Worm (Caenorhabditis elegans) whole organism, L4/young adult: ENCODE data around the gene C08E3.15.
"Not testable (repeated sequence)": the region's sequence is repeated elsewhere in the genome, so short reads cannot be mapped to it uniquely, and the experiment has no call there.

ENCODE experiments used
- W03F9.2 ChIP-seq: fragments of 150-350 bp; optimal IDR thresholded peaks from 2 replicates; lab custom pipeline; 2014; ENCODE audit warnings: missing biosample characterization, missing genetic modification characterization
- dao-5 ChIP-seq: sonication (generic microtip); optimal IDR thresholded peaks from 2 replicates; lab custom pipeline; 2016; ENCODE audit warnings: missing genotype, missing genetic modification characterization, moderate library complexity, missing compliant biosample characterization
- him-1 ChIP-seq: sonication (generic microtip); optimal IDR thresholded peaks from 2 replicates; lab custom pipeline; 2016; ENCODE audit warnings: missing genotype, missing genetic modification reagents, missing genetic modification characterization, missing compliant biosample characterization

The C08E3.15 gene

DNA sequence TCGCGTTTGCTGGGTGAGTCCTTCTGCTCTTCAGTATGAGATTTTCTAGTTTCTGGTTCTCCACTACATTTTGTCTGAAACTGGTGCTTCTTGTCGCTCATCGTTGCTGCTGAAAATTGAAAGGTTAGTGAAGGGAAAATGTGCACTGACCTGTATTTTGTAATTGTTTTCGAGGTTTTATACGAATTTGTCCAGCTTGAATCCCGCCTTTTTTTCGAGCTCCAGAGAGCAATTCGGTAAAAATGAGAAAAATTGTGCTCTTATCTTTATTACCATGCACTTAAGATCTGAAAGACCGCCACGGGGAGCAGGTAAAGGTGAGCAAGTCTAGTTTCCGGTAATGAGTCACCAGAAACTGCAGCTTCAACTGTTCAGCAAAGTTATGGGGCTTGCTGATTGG lies at the start of gene C08E3.15:
C08E3.15 (minus strand) TSS at position 101 of the 400 bp plus-strand sequence.
- TF ChIP-seq dao-5, him-1, W03F9.2 (tag; lab: Kevin White, UChicago): not testable (repeated sequence)

DNA sequence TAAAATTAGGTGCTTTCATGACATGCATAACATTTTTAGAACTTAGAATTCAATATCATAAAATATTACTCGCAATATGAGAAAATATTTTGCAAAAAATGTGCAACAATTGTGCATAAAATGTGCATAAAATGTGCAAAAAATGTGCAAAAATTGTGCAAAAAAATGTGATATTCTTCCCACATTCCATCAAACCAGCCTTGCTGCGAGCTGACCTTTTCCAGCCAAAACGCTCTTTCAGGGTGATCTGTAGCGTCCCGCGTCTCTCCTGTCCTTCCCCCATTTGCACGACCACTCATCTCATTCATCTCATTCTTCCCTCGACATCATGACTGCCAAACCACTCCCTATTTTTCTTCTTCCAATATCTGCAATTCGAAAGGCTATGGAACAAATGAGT lies 48.4 kb upstream of the C08E3.15 start, which contains the start of gene fbxb-17:
fbxb-17 (plus strand) TSS at position 301 of the 400 bp plus-strand sequence.
- TF ChIP-seq him-1 (tag; lab: Kevin White, UChicago) (no peak), W03F9.2 (tag; lab: Kevin White, UChicago) (no peak), dao-5 (tag; lab: Kevin White, UChicago) (no peak)

DNA sequence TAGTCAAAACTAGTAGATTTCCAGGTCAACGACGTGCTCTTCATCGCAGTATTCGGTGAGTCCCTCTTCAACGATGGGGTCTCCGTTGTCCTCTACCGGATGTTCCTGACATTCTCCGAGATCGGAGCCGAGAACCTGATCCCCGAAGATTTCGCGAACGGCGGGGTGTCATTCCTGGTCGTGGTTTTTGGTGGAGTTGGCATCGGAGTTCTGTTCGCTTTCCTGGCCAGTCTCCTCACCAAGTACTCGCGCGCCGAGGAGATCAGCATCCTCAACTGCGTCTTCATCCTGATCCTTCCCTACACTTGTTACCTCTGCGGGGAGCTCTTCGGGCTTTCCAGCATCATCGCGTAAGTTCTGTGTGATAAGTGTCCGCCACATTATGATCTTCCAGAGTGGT lies 45.0 kb upstream of the C08E3.15 start:
- TF ChIP-seq him-1 (tag; lab: Kevin White, UChicago) (no peak), dao-5 (tag; lab: Kevin White, UChicago) (no peak), W03F9.2 (tag; lab: Kevin White, UChicago) (no peak)

DNA sequence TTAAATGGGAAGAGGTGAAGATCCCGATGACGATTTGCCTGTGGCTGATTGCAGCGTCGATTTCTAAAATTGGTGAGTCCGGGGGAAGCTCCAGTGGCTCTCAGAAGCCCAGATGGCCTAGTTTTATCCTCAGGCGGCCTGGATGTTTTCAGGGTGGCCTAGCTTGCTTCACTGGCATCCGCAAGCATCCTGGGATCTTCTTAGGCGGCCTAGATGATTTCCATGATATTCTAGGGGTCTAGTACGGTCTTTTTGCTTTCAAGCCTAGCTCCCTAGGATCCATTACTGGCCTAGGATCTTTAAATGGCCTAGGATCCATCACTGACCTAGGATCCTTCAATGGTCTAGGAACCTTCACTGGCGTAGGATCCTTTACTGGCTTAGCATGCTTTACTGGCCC lies 43.3 kb upstream of the C08E3.15 start:
- TF ChIP-seq W03F9.2 (tag; lab: Kevin White, UChicago) (no peak), him-1 (tag; lab: Kevin White, UChicago) (no peak), dao-5 (tag; lab: Kevin White, UChicago) (no peak)

DNA sequence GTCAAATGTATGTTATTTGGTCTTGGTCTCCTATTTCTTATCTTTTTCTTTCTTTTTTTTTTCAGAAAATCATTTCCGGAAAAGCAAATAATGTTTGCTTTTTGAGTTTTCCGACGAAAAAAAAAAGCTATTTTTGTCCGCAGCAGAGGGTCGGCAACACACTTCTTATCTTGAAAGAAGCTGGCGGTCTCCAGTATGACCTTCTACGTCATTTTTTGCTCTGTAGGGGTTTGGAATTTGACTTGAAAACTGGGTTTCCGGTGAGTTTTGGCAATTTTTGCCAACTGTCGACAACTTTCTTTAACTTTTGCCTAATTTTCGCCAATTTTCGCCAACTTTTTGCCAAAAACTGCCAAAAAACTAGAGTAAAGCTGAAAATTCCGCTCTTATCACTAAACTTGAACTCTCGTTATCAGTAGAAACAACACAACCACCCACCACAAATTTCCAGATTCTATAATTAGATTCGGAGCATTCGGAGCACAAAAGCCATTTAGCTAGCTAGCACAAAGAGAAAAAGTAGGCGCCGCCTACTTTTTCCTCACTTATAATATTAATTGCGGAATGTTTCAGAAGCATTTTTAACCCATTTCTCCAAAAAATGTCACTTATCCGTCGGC lies 42.7 kb upstream of the C08E3.15 start, which contains the start of gene nhx-6:
nhx-6 (plus strand) TSS at position 570 of the 620 bp plus-strand sequence.
- no peak for TF ChIP-seq dao-5 (tag; lab: Kevin White, UChicago)
- TF ChIP-seq W03F9.2 (tag; lab: Kevin White, UChicago): no peak
- no peak for TF ChIP-seq him-1 (tag; lab: Kevin White, UChicago)

DNA sequence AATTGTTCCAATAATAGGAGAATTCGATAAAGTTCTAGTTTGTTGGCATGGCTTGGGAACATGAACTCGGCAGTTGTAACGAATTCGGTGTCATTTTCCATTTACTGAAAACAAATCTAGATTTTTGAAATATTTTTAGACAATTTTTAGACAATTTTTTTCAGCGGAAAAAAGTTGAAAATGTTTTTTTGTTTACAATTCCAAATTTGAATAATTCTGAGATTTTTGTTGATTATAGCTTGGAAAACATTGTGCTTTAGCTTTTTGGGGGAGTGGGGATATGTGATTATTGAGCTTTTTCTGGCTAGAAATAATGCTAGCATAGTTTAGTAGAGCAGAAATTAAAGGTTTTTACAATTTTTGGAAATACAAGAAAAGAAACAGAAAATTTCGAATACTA lies 41.2 kb upstream of the C08E3.15 start, which contains the start of gene srw-97:
srw-97 (minus strand) TSS at position 101 of the 400 bp plus-strand sequence.
- no peak for TF ChIP-seq W03F9.2 (tag; lab: Kevin White, UChicago)
- no peak for TF ChIP-seq dao-5 (tag; lab: Kevin White, UChicago)
- no peak for TF ChIP-seq him-1 (tag; lab: Kevin White, UChicago)

DNA sequence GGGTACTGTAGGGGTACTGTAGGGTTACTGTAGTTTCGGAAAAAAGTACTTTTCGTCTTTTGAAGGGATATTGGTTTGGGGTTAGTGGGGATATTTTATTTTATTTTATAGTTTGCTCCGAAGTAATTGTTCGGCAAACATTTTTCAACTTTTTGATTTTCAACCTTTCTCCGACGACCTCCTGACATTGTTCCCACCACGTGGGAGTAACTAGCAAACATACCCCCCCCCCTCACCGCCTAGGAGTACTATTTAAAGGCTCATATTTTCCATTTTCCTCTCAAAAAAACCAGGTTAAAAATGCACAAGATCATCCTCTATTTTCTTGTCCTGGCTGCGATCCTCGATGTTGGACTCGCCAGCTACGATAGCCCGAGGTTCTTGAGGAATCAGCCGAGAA lies 38.3 kb upstream of the C08E3.15 start, which contains the start of gene srlf-29:
srlf-29 (plus strand) TSS at position 301 of the 400 bp plus-strand sequence.
- TF ChIP-seq dao-5 (tag; lab: Kevin White, UChicago) (no peak), him-1 (tag; lab: Kevin White, UChicago) (no peak), W03F9.2 (tag; lab: Kevin White, UChicago) (no peak)

DNA sequence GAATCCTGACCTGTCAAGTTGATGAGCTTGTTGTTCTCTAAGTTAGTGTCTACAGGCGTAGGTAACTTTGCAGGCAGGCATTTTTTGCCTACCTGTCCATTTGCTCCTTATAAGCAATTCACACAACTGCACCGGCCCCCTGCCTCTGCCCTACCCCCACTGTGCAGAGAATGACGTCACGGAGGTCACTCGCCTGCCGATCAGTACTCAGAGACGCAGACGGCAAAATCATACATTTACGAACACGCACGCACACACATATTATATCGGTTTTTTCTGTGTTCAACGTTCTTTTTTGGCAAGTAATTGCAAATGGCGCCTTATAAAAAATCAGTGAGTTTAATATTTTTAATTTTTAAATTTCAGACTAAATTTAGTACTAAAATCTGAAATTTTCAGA lies 35.8 kb upstream of the C08E3.15 start, which contains the start of gene duxl-1:
duxl-1 (plus strand) TSS at position 184 of the 400 bp plus-strand sequence.
- TF ChIP-seq him-1 (tag; lab: Kevin White, UChicago) (no peak), dao-5 (tag; lab: Kevin White, UChicago) (no peak), W03F9.2 (tag; lab: Kevin White, UChicago) (no peak)

DNA sequence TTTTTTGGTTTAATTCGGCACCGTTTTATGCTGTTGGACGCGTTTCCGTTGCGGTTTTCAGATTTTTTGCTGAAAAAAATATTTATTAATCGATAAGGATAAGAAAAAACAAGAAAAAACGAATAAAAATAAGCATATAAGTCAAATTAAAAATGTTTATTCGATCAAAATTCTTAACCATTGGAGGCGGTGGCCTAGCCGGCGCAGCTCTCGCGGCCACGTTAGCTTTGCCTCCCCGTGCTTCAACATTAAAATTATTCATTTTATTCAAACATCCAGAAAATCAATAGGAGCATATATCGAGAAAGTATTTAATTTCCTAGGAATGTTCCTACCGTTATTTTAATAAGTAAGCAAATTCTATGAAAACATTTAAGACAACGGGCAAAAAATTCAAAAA lies 35.2 kb upstream of the C08E3.15 start, which contains the start of gene ZC204.14:
ZC204.14 (minus strand) TSS at position 69 of the 400 bp plus-strand sequence.
- TF ChIP-seq him-1 (tag; lab: Kevin White, UChicago) (no peak), W03F9.2 (tag; lab: Kevin White, UChicago) (no peak), dao-5 (tag; lab: Kevin White, UChicago) (no peak)

DNA sequence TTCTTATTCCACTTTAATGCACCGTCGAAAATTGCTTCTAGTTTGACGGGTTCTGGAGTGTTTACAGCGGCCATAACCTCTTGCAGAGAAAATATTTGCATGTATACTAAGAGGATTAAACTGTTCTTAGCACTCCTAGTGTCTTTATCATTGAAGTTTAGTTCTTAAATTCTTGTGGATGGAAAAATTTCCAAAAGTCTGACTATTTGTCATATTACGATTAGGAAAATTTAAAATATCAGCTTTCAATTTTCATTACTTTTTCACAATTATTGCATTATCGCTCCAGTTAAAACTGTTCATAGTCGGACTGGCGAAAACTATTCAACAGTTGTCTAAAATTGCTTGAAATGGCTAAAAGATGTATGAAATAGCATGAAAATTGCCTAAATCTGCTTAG lies 33.2 kb upstream of the C08E3.15 start, which contains the start of gene ZC204.13:
ZC204.13 (minus strand) TSS at position 101 of the 400 bp plus-strand sequence.
- not testable (repeated sequence) for TF ChIP-seq W03F9.2, him-1, dao-5 (tag; lab: Kevin White, UChicago)

DNA sequence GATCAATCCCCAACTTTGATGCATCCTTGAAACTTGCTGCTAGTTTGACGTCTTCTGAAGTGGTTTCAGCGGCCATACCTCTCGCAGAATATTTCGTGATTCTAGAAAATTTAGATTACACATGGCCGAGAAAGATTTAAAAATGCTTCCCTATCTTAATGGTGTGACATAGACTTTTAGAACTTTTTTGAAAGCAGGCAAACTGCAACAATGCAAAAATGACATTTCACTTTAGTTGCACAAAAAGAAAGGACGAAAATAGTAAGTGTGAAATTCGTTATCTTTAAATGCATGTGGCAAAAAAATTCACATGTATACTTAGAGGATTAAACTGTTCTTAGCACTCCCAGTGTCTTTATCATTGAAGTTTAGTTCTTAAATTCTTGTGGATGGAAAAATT lies 29.5 kb upstream of the C08E3.15 start, which contains the start of gene ZC204.12:
ZC204.12 (minus strand) TSS at position 101 of the 400 bp plus-strand sequence.
- no peak for TF ChIP-seq W03F9.2 (tag; lab: Kevin White, UChicago)
- no peak for TF ChIP-seq him-1 (tag; lab: Kevin White, UChicago)
- no peak for TF ChIP-seq dao-5 (tag; lab: Kevin White, UChicago)

DNA sequence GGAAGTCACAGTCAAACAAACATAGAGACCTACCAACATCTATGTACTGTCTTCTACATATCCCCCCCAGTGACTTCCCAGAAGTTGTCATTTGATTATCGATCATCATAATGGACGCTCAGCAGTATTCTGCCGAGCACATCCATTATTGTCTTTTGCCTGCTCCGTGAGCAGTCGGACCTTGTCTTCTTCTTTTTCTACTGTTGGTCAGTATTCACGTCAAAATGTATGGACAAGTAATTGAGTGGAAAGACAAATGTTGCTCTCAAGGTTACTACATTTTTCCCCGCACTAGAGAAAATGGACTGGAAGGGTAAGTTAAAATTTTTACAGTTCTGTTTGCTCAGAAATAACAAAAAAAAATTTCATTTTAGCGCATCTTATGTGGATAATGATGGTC lies 27.2 kb upstream of the C08E3.15 start, which contains the start of gene btb-12:
btb-12 (plus strand) TSS at position 301 of the 400 bp plus-strand sequence.
- TF ChIP-seq dao-5 (tag; lab: Kevin White, UChicago) (no peak), him-1 (tag; lab: Kevin White, UChicago) (no peak), W03F9.2 (tag; lab: Kevin White, UChicago) (no peak)

DNA sequence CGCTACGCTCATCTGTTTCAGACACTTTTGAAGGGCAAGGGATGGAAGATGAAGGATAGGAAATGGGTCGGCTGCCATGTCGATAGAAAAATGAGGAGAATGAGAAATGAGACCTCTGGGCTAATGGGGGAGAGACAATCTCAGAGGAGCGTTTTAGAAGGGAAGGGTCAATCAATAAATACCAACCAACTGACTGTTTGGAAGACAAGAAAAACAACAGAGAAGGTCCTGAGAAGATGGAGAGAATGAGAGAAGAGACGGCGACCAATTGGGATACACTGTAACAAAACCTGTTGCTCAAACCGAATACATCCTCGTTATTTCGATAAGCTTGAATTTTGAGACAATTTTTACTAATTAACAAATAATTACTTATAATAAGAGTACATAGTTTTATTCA lies 25.7 kb upstream of the C08E3.15 start, which contains the start of gene fbxb-15:
fbxb-15 (minus strand) TSS at position 101 of the 400 bp plus-strand sequence.
- TF ChIP-seq dao-5 (tag; lab: Kevin White, UChicago) (no peak), him-1 (tag; lab: Kevin White, UChicago) (no peak), W03F9.2 (tag; lab: Kevin White, UChicago) (no peak)
